Worm (Caenorhabditis elegans) whole organism, L4/young adult: ENCODE results near the gene F38E11.6.

Source experiments
- W03F9.2 ChIP-seq: fragments of 150-350 bp; optimal IDR thresholded peaks from 2 replicates; lab custom pipeline; 2014; ENCODE audit warnings: missing biosample characterization, missing genetic modification characterization
- dao-5 ChIP-seq: sonication (generic microtip); optimal IDR thresholded peaks from 2 replicates; lab custom pipeline; 2016; ENCODE audit warnings: missing genotype, missing genetic modification characterization, moderate library complexity, missing compliant biosample characterization

ce11 chrIV:9485972-9486371, 18.7 kb upstream of the F38E11.6 start, which contains the start of gene sru-2:
- TF ChIP-seq dao-5 (no peak), W03F9.2 (tag; lab: Kevin White, UChicago) (no peak)
